Worm (Caenorhabditis elegans) whole organism, midembryonic: Measurements from ENCODE around the gene F16G10.2.

Source experiments
- T22C8.4 ChIP-seq: fragments of 200-800 bp; sonication (Bioruptor generic); IDR thresholded peaks from 2 replicates; pipeline ENCODE4 v1.3.6; 2022; ENCODE audit warnings: missing genetic modification characterization, missing compliant biosample characterization
- cog-1 ChIP-seq: sonication (generic microtip); optimal IDR thresholded peaks from 2 replicates; lab custom pipeline; 2016; ENCODE audit warnings: missing genetic modification characterization, missing compliant biosample characterization
- flt-1 ChIP-seq: fragments of 200-800 bp; sonication (Bioruptor generic); IDR thresholded peaks from 2 replicates; pipeline ENCODE4 v1.3.6; 2022; ENCODE audit warnings: missing genetic modification characterization, missing compliant biosample characterization
- klf-2 ChIP-seq: fragments of 200-800 bp; sonication (Bioruptor generic); conservative IDR thresholded peaks from 2 replicates; pipeline ENCODE4 v1.3.6; 2022; ENCODE audit warnings: missing genetic modification reagents, missing genetic modification characterization, missing compliant biosample characterization
- med-1 ChIP-seq: sonication (generic microtip); optimal IDR thresholded peaks from 2 replicates; lab custom pipeline; 2017; ENCODE audit warnings: missing genetic modification characterization, mild to moderate bottlenecking, missing compliant biosample characterization, antibody characterized with exemption, missing genetic modification reagents; ENCODE audit not compliant: insufficient read depth
- ref-1 ChIP-seq: fragments of 200-800 bp; sonication (Bioruptor generic); conservative IDR thresholded peaks from 2 replicates; pipeline ENCODE4 v1.3.6; 2022; ENCODE audit warnings: missing genetic modification reagents, missing genetic modification characterization, missing compliant biosample characterization
- tab-1 ChIP-seq: fragments of 200-800 bp; sonication (Bioruptor generic); IDR thresholded peaks from 2 replicates; pipeline ENCODE4 v1.3.6; 2022; ENCODE audit warnings: missing genetic modification characterization, missing compliant biosample characterization
- ztf-23 ChIP-seq: fragments of 200-800 bp; sonication (Bioruptor generic); IDR thresholded peaks from 2 replicates; pipeline ENCODE4 v1.3.6; 2022; ENCODE audit warnings: missing genetic modification reagents, missing genetic modification characterization, missing compliant biosample characterization
- ztf-29 ChIP-seq: fragments of 200-800 bp; sonication (Bioruptor generic); IDR thresholded peaks from 2 replicates; pipeline ENCODE4 v1.3.6; 2022; ENCODE audit warnings: missing genetic modification reagents, missing genetic modification characterization, missing compliant biosample characterization

Gene F16G10.2

ce11 chrII:2378465-2379009 lies 3.5 kb downstream of the F16G10.2 start:
- no peak for TF ChIP-seq med-1 (GFP tag; lab: Kevin White, UChicago)
- TF ChIP-seq flt-1 (GFP tag; lab: Robert Waterston, UW) = no peak
- no peak for TF ChIP-seq ref-1
- no peak for TF ChIP-seq T22C8.4 (GFP tag; lab: Robert Waterston, UW)
- no peak for TF ChIP-seq cog-1 (tag; lab: Kevin White, UChicago)
- no peak for TF ChIP-seq klf-2 (GFP tag; lab: Robert Waterston, UW)
- no peak for TF ChIP-seq tab-1 (GFP tag; lab: Robert Waterston, UW)
- no peak for TF ChIP-seq ztf-23 (GFP tag; lab: Robert Waterston, UW)
- no peak for TF ChIP-seq ztf-29 (GFP tag; lab: Robert Waterston, UW)

DNA sequence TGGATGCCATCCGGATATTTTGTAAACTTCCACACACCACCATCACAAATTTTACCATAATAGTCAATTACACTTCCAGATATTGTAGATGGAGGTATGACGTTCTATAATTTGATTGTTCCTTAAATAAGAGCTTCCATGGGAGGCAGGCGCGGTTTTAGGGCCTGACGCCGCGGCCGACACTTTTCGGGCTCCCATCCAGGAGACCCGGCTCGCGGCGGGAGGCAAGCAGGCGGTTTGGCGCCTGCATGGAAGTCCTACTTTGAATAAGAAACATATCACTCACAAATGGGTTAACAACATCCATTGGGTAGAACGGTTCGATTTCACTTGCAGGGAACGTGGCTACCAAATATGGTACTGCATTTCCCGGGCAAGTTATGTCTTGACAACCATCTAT lies 4.6 kb downstream of the F16G10.2 start:
- TF ChIP-seq flt-1 (GFP tag; lab: Robert Waterston, UW) (no peak), klf-2 (GFP tag; lab: Robert Waterston, UW) (no peak), T22C8.4 (GFP tag; lab: Robert Waterston, UW) (no peak), med-1 (GFP tag; lab: Kevin White, UChicago) (no peak), tab-1 (GFP tag; lab: Robert Waterston, UW) (no peak), ztf-29 (GFP tag; lab: Robert Waterston, UW) (no peak), ref-1 (no peak), ztf-23 (GFP tag; lab: Robert Waterston, UW) (no peak), cog-1 (tag; lab: Kevin White, UChicago) (no peak)

DNA sequence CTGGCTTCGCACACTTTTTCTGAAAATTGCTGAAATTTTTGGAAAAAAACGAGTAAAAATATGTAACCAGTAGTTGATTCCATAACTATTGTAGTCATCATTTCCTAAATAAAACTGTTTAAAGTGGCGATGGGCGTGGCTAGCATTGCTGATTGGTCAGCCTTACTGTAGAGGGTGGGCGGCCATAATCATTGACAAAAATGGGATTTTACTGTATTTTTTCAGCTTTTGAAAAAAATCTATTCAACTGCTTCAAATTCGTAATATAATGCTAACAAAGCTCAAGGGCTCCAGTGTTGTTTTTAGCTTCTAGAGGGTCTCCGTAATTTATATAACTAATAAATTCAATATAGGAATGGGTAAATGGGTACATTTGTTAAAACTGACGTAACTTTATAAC lies 5.1 kb downstream of the F16G10.2 start, which contains the start of gene F16G10.7:
Gene F16G10.7, minus strand, starts transcription at position 101 of the 400 bp plus-strand sequence.
- TF ChIP-seq ztf-23 (GFP tag; lab: Robert Waterston, UW) = no peak
- TF ChIP-seq ztf-29 (GFP tag; lab: Robert Waterston, UW) = no peak
- TF ChIP-seq cog-1 (tag; lab: Kevin White, UChicago) = no peak
- TF ChIP-seq tab-1 (GFP tag; lab: Robert Waterston, UW) = no peak

DNA sequence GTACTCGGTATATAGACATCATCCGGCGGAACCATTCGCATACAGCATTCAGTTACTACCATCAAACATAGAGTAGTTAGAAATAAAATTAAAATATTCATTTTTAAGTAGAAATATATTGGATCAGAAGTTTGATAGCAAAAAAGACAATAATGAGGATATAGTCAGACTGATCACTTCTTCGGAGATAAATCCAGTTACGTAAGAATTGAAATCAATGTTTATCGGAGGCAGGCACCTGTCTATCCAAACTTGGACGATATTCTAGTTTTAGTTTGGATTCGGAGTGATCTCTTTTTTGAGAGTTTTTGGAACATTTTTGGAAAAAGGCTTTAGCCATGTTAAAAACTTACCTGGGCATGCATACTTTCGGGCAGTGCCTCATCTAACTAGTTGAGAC lies 8.3 kb downstream of the F16G10.2 start, which contains the start of gene F16G10.8:
Gene F16G10.8, minus strand, starts transcription at position 101 of the 400 bp plus-strand sequence.
- TF ChIP-seq flt-1 (GFP tag; lab: Robert Waterston, UW) (no peak), med-1 (GFP tag; lab: Kevin White, UChicago) (no peak), tab-1 (GFP tag; lab: Robert Waterston, UW) (no peak), ztf-23 (GFP tag; lab: Robert Waterston, UW) (no peak), T22C8.4 (GFP tag; lab: Robert Waterston, UW) (no peak), ref-1 (no peak), ztf-29 (GFP tag; lab: Robert Waterston, UW) (no peak), cog-1 (tag; lab: Kevin White, UChicago) (no peak), klf-2 (GFP tag; lab: Robert Waterston, UW) (no peak)

DNA sequence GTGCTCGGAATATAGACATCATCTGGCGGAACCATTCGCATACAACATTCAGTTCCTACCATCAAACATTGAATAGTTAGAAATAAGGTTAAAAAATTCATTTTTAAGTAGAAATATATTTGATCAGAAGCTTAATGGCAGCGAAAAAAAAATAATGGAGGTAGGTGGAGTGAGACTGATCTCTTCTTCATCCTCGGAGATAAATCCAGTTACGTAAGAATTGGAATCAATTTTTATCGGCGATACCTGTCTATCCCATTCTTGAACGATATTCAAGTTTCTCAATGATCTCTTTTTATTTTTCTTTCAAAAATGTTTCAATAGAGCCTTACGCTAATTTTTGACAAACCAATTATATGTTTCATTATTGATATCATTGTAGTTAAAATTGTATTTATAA lies 10.4 kb downstream of the F16G10.2 start, which contains the start of gene F16G10.9:
Gene F16G10.9, minus strand, starts transcription at position 101 of the 400 bp plus-strand sequence.
- TF ChIP-seq ref-1 (no peak), flt-1 (GFP tag; lab: Robert Waterston, UW) (no peak), ztf-23 (GFP tag; lab: Robert Waterston, UW) (no peak), T22C8.4 (GFP tag; lab: Robert Waterston, UW) (no peak), ztf-29 (GFP tag; lab: Robert Waterston, UW) (no peak), tab-1 (GFP tag; lab: Robert Waterston, UW) (no peak), med-1 (GFP tag; lab: Kevin White, UChicago) (no peak), klf-2 (GFP tag; lab: Robert Waterston, UW) (no peak), cog-1 (tag; lab: Kevin White, UChicago) (no peak)

DNA sequence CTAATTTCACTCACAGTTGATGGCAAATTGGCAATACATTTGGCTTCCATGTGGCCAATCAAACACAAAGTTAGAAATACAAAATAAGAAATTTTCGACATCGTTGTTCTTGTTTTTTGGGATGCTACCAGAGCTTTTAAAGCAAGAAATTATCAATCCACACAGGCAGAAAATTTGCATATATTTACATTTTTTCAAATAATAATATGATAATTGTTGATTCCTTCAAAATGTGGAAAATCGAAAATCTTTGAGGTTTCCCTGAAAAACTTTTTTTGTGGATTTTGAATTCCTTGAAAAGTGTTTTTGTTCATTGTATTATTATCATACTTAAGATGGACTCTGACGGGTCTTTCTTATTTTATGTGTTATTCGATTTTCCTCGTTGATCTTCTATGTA lies 15.8 kb downstream of the F16G10.2 start, which contains the start of gene F16G10.10:
Gene F16G10.10, minus strand, starts transcription at position 101 of the 400 bp plus-strand sequence.
- TF ChIP-seq ztf-23 (GFP tag; lab: Robert Waterston, UW) (no peak), tab-1 (GFP tag; lab: Robert Waterston, UW) (no peak), cog-1 (tag; lab: Kevin White, UChicago) (no peak), ref-1 (no peak), med-1 (GFP tag; lab: Kevin White, UChicago) (no peak), flt-1 (GFP tag; lab: Robert Waterston, UW) (no peak), T22C8.4 (GFP tag; lab: Robert Waterston, UW) (no peak), klf-2 (GFP tag; lab: Robert Waterston, UW) (no peak)

DNA sequence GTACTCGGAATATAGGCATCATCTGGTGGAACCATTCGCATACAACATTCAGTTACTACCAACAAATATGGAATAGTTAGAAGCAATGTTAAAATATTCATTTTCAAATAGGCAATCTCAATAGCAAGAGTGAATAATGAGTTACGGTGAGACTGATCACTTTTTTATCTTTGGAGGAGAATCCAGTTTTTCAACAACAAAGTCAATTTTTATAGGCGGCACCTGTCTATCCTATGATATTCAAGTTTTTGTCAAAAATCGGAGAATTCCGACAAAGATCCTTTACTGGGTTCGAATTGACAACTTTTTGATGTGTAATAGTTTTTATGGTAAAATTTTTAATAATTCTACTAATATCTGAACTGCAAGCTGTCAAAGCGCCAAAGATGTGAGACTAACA lies 18.7 kb downstream of the F16G10.2 start, which contains the start of gene F16G10.11:
Gene F16G10.11, minus strand, starts transcription at position 101 of the 400 bp plus-strand sequence.
- no peak for TF ChIP-seq T22C8.4 (GFP tag; lab: Robert Waterston, UW)
- no peak for TF ChIP-seq ztf-29 (GFP tag; lab: Robert Waterston, UW)
- TF ChIP-seq cog-1 (tag; lab: Kevin White, UChicago) = no peak

DNA sequence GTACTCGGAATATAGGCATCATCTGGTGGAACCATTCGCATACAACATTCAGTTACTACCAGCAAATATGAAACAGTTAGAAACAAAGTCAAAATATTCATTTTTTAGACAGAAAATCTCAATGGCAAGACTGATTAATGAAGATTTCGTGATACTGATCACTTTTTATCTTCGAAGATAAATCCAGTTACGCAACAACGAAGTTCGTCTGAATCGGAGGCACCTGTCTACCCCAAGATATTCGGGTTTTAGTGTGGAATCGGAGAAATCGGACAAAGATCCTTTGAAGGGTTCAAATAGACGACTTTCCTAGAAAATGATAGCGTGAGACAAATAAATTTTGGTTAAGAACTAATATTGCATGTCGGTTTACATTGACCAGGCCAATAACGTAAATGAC lies 20.8 kb downstream of the F16G10.2 start, which contains the start of gene F16G10.13:
Gene F16G10.13, minus strand, starts transcription at position 101 of the 400 bp plus-strand sequence.
- TF ChIP-seq tab-1 (GFP tag; lab: Robert Waterston, UW) = no peak
- no peak for TF ChIP-seq ref-1
- no peak for TF ChIP-seq flt-1 (GFP tag; lab: Robert Waterston, UW)
- TF ChIP-seq ztf-29 (GFP tag; lab: Robert Waterston, UW) = no peak
- no peak for TF ChIP-seq cog-1 (tag; lab: Kevin White, UChicago)
- TF ChIP-seq T22C8.4 (GFP tag; lab: Robert Waterston, UW) = no peak
- no peak for TF ChIP-seq ztf-23 (GFP tag; lab: Robert Waterston, UW)
- TF ChIP-seq klf-2 (GFP tag; lab: Robert Waterston, UW) = no peak
- TF ChIP-seq med-1 (GFP tag; lab: Kevin White, UChicago) = no peak

ce11 chrII:2398884-2399283 lies 23.8 kb downstream of the F16G10.2 start, which contains the start of gene F16G10.14:
TSS of gene F16G10.14 (minus strand) at chrII:2398984.
- TF ChIP-seq ref-1 (no peak), klf-2 (GFP tag; lab: Robert Waterston, UW) (no peak), ztf-29 (GFP tag; lab: Robert Waterston, UW) (no peak), ztf-23 (GFP tag; lab: Robert Waterston, UW) (no peak), tab-1 (GFP tag; lab: Robert Waterston, UW) (no peak), med-1 (GFP tag; lab: Kevin White, UChicago) (no peak), flt-1 (GFP tag; lab: Robert Waterston, UW) (no peak), cog-1 (tag; lab: Kevin White, UChicago) (no peak), T22C8.4 (GFP tag; lab: Robert Waterston, UW) (no peak)
